Fruit fly (Drosophila melanogaster) whole organism, embryonic: Measurements from ENCODE around the gene slf.

Experiments used
- CG10366 ChIP-seq: fragments of 200-800 bp; sonication (Bioruptor generic); IDR thresholded peaks from 2 replicates; pipeline ENCODE4 v1.3.6; 2022; ENCODE audit warnings: missing biosample characterization, missing genetic modification characterization
- CG10431 ChIP-seq: fragments of 200-800 bp; sonication (Bioruptor generic); optimal IDR thresholded peaks from 3 replicates; lab custom pipeline; 2018; ENCODE audit warnings: missing biosample characterization, mild to moderate bottlenecking, missing genetic modification characterization
- CG10543 ChIP-seq: fragments of 200-800 bp; sonication (Bioruptor generic); optimal IDR thresholded peaks from 3 replicates; lab custom pipeline; 2017; ENCODE audit warnings: missing biosample characterization, mild to moderate bottlenecking, missing genetic modification characterization, moderate library complexity
- CG11247 ChIP-seq: fragments of 200-800 bp; sonication (Bioruptor generic); IDR thresholded peaks from 2 replicates; pipeline ENCODE4 v1.3.6; 2022; ENCODE audit warnings: missing biosample characterization, missing genetic modification characterization
- CG13424 ChIP-seq: fragments of 200-800 bp; sonication (Bioruptor generic); optimal IDR thresholded peaks from 2 replicates; lab custom pipeline; 2019; ENCODE audit warnings: missing biosample characterization, mild to moderate bottlenecking, missing genetic modification characterization, moderate library complexity
- CG13894 ChIP-seq: fragments of 200-800 bp; sonication (Bioruptor generic); optimal IDR thresholded peaks from 3 replicates; lab custom pipeline; 2018; ENCODE audit warnings: missing biosample characterization, mild to moderate bottlenecking, missing genetic modification characterization, moderate library complexity
- CG15696 ChIP-seq: fragments of 200-800 bp; sonication (Bioruptor generic); optimal IDR thresholded peaks from 2 replicates; lab custom pipeline; 2019; ENCODE audit warnings: missing biosample characterization, mild to moderate bottlenecking, missing genetic modification characterization, moderate library complexity
- CG2199 ChIP-seq: fragments of 200-800 bp; sonication (Bioruptor generic); IDR thresholded peaks from 3 replicates; pipeline ENCODE4 v1.3.6; 2022; ENCODE audit warnings: missing biosample characterization, missing genetic modification characterization
- CG32532 ChIP-seq: fragments of 200-800 bp; sonication (Bioruptor generic); IDR thresholded peaks from 2 replicates; pipeline ENCODE4 v1.3.6; 2022; ENCODE audit warnings: missing biosample characterization, missing genetic modification characterization
- CG32767 ChIP-seq: fragments of 200-800 bp; sonication (Bioruptor generic); IDR thresholded peaks from 2 replicates; pipeline ENCODE4 v1.3.6; 2022; ENCODE audit warnings: missing biosample characterization, missing genetic modification characterization
- CG3407 ChIP-seq: fragments of 200-800 bp; sonication (Bioruptor generic); optimal IDR thresholded peaks from 2 replicates; lab custom pipeline; 2018; ENCODE audit warnings: missing biosample characterization, mild to moderate bottlenecking, missing genetic modification characterization
- CG42726 ChIP-seq: fragments of 200-800 bp; sonication (Bioruptor generic); IDR thresholded peaks from 2 replicates; pipeline ENCODE4 v1.3.6; 2022; ENCODE audit warnings: missing biosample characterization, missing genetic modification characterization; ENCODE audit not compliant: partially characterized antibody
- CG4282 ChIP-seq: fragments of 200-800 bp; sonication (Bioruptor generic); optimal IDR thresholded peaks from 2 replicates; lab custom pipeline; 2016; ENCODE audit warnings: missing biosample characterization, missing genetic modification characterization
- CG4328 ChIP-seq: fragments of 200-800 bp; sonication (Bioruptor generic); optimal IDR thresholded peaks from 3 replicates; lab custom pipeline; 2017; ENCODE audit warnings: missing biosample characterization, missing genetic modification reagents, missing genetic modification characterization
- CG8388 ChIP-seq: fragments of 200-800 bp; sonication (Bioruptor generic); optimal IDR thresholded peaks from 2 replicates; lab custom pipeline; 2019; ENCODE audit warnings: missing biosample characterization, mild to moderate bottlenecking, missing genetic modification characterization, moderate library complexity
- CTCF ChIP-seq: fragments of 200-800 bp; sonication (Bioruptor generic); optimal IDR thresholded peaks from 2 replicates; lab custom pipeline; 2017; ENCODE audit warnings: missing biosample characterization, mild to moderate bottlenecking, missing genetic modification characterization, moderate library complexity
- CkIIα-i1 ChIP-seq: fragments of 200-800 bp; sonication (Bioruptor generic); IDR thresholded peaks from 2 replicates; pipeline ENCODE4 v1.3.6; 2022; ENCODE audit warnings: missing biosample characterization, missing genetic modification characterization
- GATAe ChIP-seq: fragments of 200-800 bp; sonication (Bioruptor generic); conservative IDR thresholded peaks from 2 replicates; pipeline ENCODE4 v1.3.6; 2022; ENCODE audit warnings: missing biosample characterization, missing genetic modification characterization
- HLHmδ ChIP-seq: fragments of 200-800 bp; sonication (Bioruptor generic); optimal IDR thresholded peaks from 2 replicates; lab custom pipeline; 2018; ENCODE audit warnings: missing biosample characterization, mild to moderate bottlenecking, missing genetic modification characterization, moderate library complexity
- Jarid2 ChIP-seq: fragments of 200-800 bp; sonication (Bioruptor generic); optimal IDR thresholded peaks from 3 replicates; lab custom pipeline; 2017; ENCODE audit warnings: mild to moderate bottlenecking, missing biosample characterization, missing genetic modification reagents, missing genetic modification characterization
- Med ChIP-seq: fragments of 200-800 bp; sonication (Bioruptor generic); peaks from one replicate; lab custom pipeline; 2016; ENCODE audit warnings: missing biosample characterization, missing genetic modification characterization, mild to moderate bottlenecking, inconsistent platforms, moderate library complexity
- Nf-YA ChIP-seq: fragments of 200-800 bp; sonication (Bioruptor generic); IDR thresholded peaks from 2 replicates; pipeline ENCODE4 v1.3.6; 2022; ENCODE audit warnings: missing biosample characterization, missing genetic modification characterization
- NfI ChIP-seq: fragments of 200-800 bp; sonication (Bioruptor generic); optimal IDR thresholded peaks from 3 replicates; lab custom pipeline; 2018; ENCODE audit warnings: missing biosample characterization, mild to moderate bottlenecking, missing genetic modification characterization, moderate library complexity
- Pdp1 ChIP-seq, 2 experiments: fragments of 200-800 bp; sonication (Bioruptor generic); optimal IDR thresholded peaks; 3 replicates each; lab custom pipeline; 2016; ENCODE audit warnings: missing biosample characterization in 2 of 2, missing genetic modification characterization in 2 of 2, mild to moderate bottlenecking in 1 of 2, moderate library complexity in 1 of 2
- Sin3A ChIP-seq: fragments of >200 bp; optimal IDR thresholded peaks from 2 replicates; lab custom pipeline; 2018
- abd-A ChIP-seq: fragments of 200-800 bp; sonication (Bioruptor generic); optimal IDR thresholded peaks from 3 replicates; lab custom pipeline; 2019; ENCODE audit warnings: missing biosample characterization, mild to moderate bottlenecking, missing genetic modification characterization, moderate library complexity
- amos ChIP-seq: fragments of 200-800 bp; sonication (Bioruptor generic); IDR thresholded peaks from 2 replicates; pipeline ENCODE4 v1.3.6; 2022; ENCODE audit warnings: missing biosample characterization, missing genetic modification characterization; ENCODE audit not compliant: partially characterized antibody
- az2 ChIP-seq: fragments of 200-800 bp; sonication (Bioruptor generic); optimal IDR thresholded peaks from 3 replicates; lab custom pipeline; 2016; ENCODE audit warnings: missing biosample characterization, missing genetic modification characterization
- bbx ChIP-seq: fragments of 200-800 bp; sonication (Bioruptor generic); IDR thresholded peaks from 2 replicates; pipeline ENCODE4 v1.3.6; 2022; ENCODE audit warnings: missing biosample characterization, missing genetic modification characterization; ENCODE audit not compliant: partially characterized antibody
- caup ChIP-seq: fragments of 200-800 bp; sonication (Bioruptor generic); optimal IDR thresholded peaks from 3 replicates; lab custom pipeline; 2017; ENCODE audit warnings: missing biosample characterization, mild to moderate bottlenecking, missing genetic modification characterization, moderate library complexity; ENCODE audit not compliant: severe bottlenecking
- chinmo ChIP-seq: fragments of 200-800 bp; sonication (Bioruptor generic); IDR thresholded peaks from 4 replicates; pipeline ENCODE4 v1.3.6; 2022; ENCODE audit warnings: missing biosample characterization, missing genetic modification characterization; ENCODE audit not compliant: partially characterized antibody
- danr ChIP-seq: fragments of 200-800 bp; sonication (Bioruptor generic); IDR thresholded peaks from 2 replicates; pipeline ENCODE4 v1.3.6; 2022; ENCODE audit warnings: missing biosample characterization, missing genetic modification characterization
- ems ChIP-seq: fragments of 200-800 bp; sonication (Bioruptor generic); optimal IDR thresholded peaks from 3 replicates; lab custom pipeline; 2016; ENCODE audit warnings: missing biosample characterization, missing genetic modification characterization
- ftz-f1 ChIP-seq: fragments of 200-800 bp; sonication (Bioruptor generic); optimal IDR thresholded peaks from 2 replicates; lab custom pipeline; 2016; ENCODE audit warnings: missing biosample characterization, missing genetic modification characterization
- gcm ChIP-seq: fragments of 200-800 bp; sonication (Bioruptor generic); optimal IDR thresholded peaks from 2 replicates; lab custom pipeline; 2019; ENCODE audit warnings: missing biosample characterization, mild to moderate bottlenecking, missing genetic modification characterization, moderate library complexity
- hbn ChIP-seq: fragments of 200-800 bp; sonication (Bioruptor generic); IDR thresholded peaks from 2 replicates; pipeline ENCODE4 v1.3.6; 2022; ENCODE audit warnings: missing biosample characterization, missing genetic modification characterization; ENCODE audit not compliant: partially characterized antibody
- hkb ChIP-seq, 2 experiments: fragments of 200-800 bp in 1 of 2; fragments of >200 bp in 1 of 2; sonication (Bioruptor generic) in 1 of 2; IDR thresholded peaks in 1 of 2; optimal IDR thresholded peaks in 1 of 2; 2 replicates each; pipeline versions ENCODE4 v1.3.6 to Lab custom; 2017 to 2022; ENCODE audit warnings: missing biosample characterization in 1 of 2, missing genetic modification characterization in 1 of 2
- kni ChIP-seq: fragments of 200-800 bp; sonication (Bioruptor generic); optimal IDR thresholded peaks from 3 replicates; lab custom pipeline; 2017; ENCODE audit warnings: mild to moderate bottlenecking, missing biosample characterization, missing genetic modification reagents, missing genetic modification characterization
- lbe ChIP-seq: fragments of 200-800 bp; sonication (Bioruptor generic); optimal IDR thresholded peaks from 2 replicates; lab custom pipeline; 2016; ENCODE audit warnings: missing biosample characterization, mild to moderate bottlenecking, missing genetic modification characterization
- mld ChIP-seq: fragments of 200-800 bp; sonication (Bioruptor generic); IDR thresholded peaks from 3 replicates; pipeline ENCODE4 v1.3.6; 2022; ENCODE audit warnings: missing biosample characterization, missing genetic modification characterization; ENCODE audit not compliant: partially characterized antibody
- oc ChIP-seq: fragments of 200-800 bp; sonication (Bioruptor generic); optimal IDR thresholded peaks from 2 replicates; lab custom pipeline; 2018; ENCODE audit warnings: missing biosample characterization, mild to moderate bottlenecking, missing genetic modification characterization, moderate library complexity
- onecut ChIP-seq: fragments of 200-800 bp; sonication (Bioruptor generic); IDR thresholded peaks from 2 replicates; pipeline ENCODE4 v1.3.6; 2022; ENCODE audit warnings: missing biosample characterization, missing genetic modification characterization
- pros ChIP-seq: fragments of 200-800 bp; sonication (Bioruptor generic); optimal IDR thresholded peaks from 3 replicates; lab custom pipeline; 2019; ENCODE audit warnings: missing biosample characterization, mild to moderate bottlenecking, missing genetic modification characterization, moderate library complexity
- sens ChIP-seq: fragments of 200-800 bp; sonication (Bioruptor generic); peaks from one replicate; lab custom pipeline; 2016; ENCODE audit warnings: missing biosample characterization, missing genetic modification characterization
- sqz ChIP-seq: fragments of 200-800 bp; sonication (Bioruptor generic); optimal IDR thresholded peaks from 3 replicates; lab custom pipeline; 2018; ENCODE audit warnings: missing biosample characterization, mild to moderate bottlenecking, missing genetic modification characterization
- z ChIP-seq: fragments of 200-800 bp; sonication (Bioruptor generic); IDR thresholded peaks from 3 replicates; pipeline ENCODE4 v1.3.6; 2022; ENCODE audit warnings: missing biosample characterization, missing genetic modification characterization
- zf30C ChIP-seq: fragments of 200-800 bp; sonication (Bioruptor generic); optimal IDR thresholded peaks from 3 replicates; lab custom pipeline; 2018; ENCODE audit warnings: missing biosample characterization, mild to moderate bottlenecking, missing genetic modification characterization
- zfh2 ChIP-seq: fragments of 200-800 bp; sonication (Bioruptor generic); optimal IDR thresholded peaks from 2 replicates; lab custom pipeline; 2016; ENCODE audit warnings: missing biosample characterization, missing genetic modification characterization

The slf gene

dm6 chr2L:4812261-4813022 lies 10.7 kb upstream of the slf start, which contains the start of gene CG15629:
CG15629 (plus strand) TSS chr2L:4813009.
- TF ChIP-seq Jarid2 (GFP tag; lab: Kevin White, UChicago) (no peak), gcm (no peak), chinmo (GFP tag; lab: Robert Waterston, UW) (0 out of 4 replicates have a peak, but pooled peaks have one; percentile 24), Pdp1 (GFP tag; optimal IDR thresholded peaks at IDR 0.05; lab: Kevin White, UChicago) (peak in 1 of 2 experiments; percentile 35), oc (peak; percentile 20), CG8388 (no peak), amos (GFP tag; lab: Robert Waterston, UW) (peak; percentile 25; the same call in 1 of the 2 replicates), CG2199 (0 out of 3 replicates have a peak, but pooled peaks have one; percentile 9), HLHmδ (GFP tag; lab: Kevin White, UChicago) (no peak), abd-A (peak; percentile 62), CG11247 (GFP tag; lab: Robert Waterston, UW) (no peak), CG10543 (GFP tag; lab: Kevin White, UChicago) (peak; percentile 38), bbx (GFP tag; lab: Robert Waterston, UW) (0 out of 2 replicates have a peak, but pooled peaks have one; percentile 8), Nf-YA (GFP tag; lab: Robert Waterston, UW) (0 out of 2 replicates have a peak, but pooled peaks have one; percentile 49), sens (peak; percentile 57), CkIIα-i1 (no peak), CG32767 (GFP tag; lab: Robert Waterston, UW) (no peak), kni (GFP tag; lab: Kevin White, UChicago) (peak; percentile 63), CG15696 (tag; lab: Kevin White, UChicago) (no peak), CG10431 (GFP tag; lab: Kevin White, UChicago) (no peak), Med (GFP tag; lab: Kevin White, UChicago) (peak; percentile 5), Sin3A (no peak), az2 (GFP tag; lab: Kevin White, UChicago) (no peak), pros (GFP tag; lab: Kevin White, UChicago) (peak; percentile 56), z (peak; percentile 77; the same call in 2 of the 3 replicates), CTCF (peak; percentile 14), CG32532 (GFP tag; lab: Robert Waterston, UW) (peak; percentile 41; the same call in 1 of the 2 replicates), hbn (GFP tag; lab: Robert Waterston, UW) (no peak), zf30C (peak; percentile 97), zfh2 (GFP tag; lab: Kevin White, UChicago) (no peak)

dm6 chr2L:4811491-4812058 lies 9.9 kb upstream of the slf start:
- TF ChIP-seq GATAe (peak; percentile 65), CG13424 (no peak), CG4282 (GFP tag; lab: Kevin White, UChicago) (no peak), danr (no peak), lbe (GFP tag; lab: Kevin White, UChicago) (peak; percentile 17), CG32767 (GFP tag; lab: Robert Waterston, UW) (peak; percentile 86), hkb (optimal IDR thresholded peaks at IDR 0.05; lab: Kevin White, UChicago) (no peak), hkb (GFP tag; IDR thresholded peaks at IDR 0.05; lab: Robert Waterston, UW) (peak; percentile 31; the same call in 1 of the 2 replicates), CG10366 (no peak), NfI (GFP tag; lab: Kevin White, UChicago) (peak; percentile 6), ems (GFP tag; lab: Kevin White, UChicago) (no peak), CG8388 (no peak), caup (no peak), mld (peak; percentile 55; the same call in 1 of the 3 replicates), CG42726 (peak; percentile 76), ftz-f1 (GFP tag; lab: Kevin White, UChicago) (peak; percentile 91), CG4328 (peak; percentile 31), CG3407 (GFP tag; lab: Kevin White, UChicago) (no peak), sqz (GFP tag; lab: Kevin White, UChicago) (peak; percentile 84), CG13894 (tag; lab: Kevin White, UChicago) (peak; percentile 93), onecut (GFP tag; lab: Robert Waterston, UW) (peak; percentile 100)
